Worm (Caenorhabditis elegans): ENCODE measurements around the gene nol-6.

nol-6 gene

DNA sequence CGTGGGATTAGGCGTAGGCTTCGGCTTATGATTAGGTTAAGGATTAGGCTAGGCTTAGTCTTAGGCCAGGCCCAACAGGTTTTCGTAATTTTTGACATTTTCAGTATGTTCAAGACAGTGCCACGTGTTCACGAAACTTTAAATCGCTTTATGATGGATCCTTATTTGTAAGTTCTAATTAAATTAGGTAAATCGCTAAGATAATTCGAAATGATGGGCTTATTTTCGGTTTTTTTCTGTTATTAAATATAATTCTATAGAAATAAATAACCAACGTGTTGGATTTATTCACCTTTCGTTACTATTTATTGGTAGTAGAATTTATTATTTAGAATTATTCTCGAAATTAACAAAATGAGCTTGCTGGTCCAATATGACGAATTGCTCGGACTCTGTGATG, 35.8 kb downstream of the nol-6 start, which contains the start of gene Y51H7C.8:
Gene Y51H7C.8 (plus strand): TSS at position 301 of the 400 bp plus-strand sequence.
- no peak for TF ChIP-seq zag-1 (tag; optimal IDR thresholded peaks at IDR 0.05)
- TF ChIP-seq lsy-2 (tag; optimal IDR thresholded peaks at IDR 0.05): no peak
- TF ChIP-seq crh-2 (tag; optimal IDR thresholded peaks at IDR 0.05): no peak
- no peak for TF ChIP-seq unc-62 (GFP tag; optimal IDR thresholded peaks at IDR 0.05)
- TF ChIP-seq nhr-6 (tag; optimal IDR thresholded peaks at IDR 0.05): no peak
- TF ChIP-seq ceh-82 (tag; optimal IDR thresholded peaks at IDR 0.05): no peak
- TF ChIP-seq ZK546.5 (tag; optimal IDR thresholded peaks at IDR 0.05): no peak
- TF ChIP-seq elt-1 (tag; optimal IDR thresholded peaks at IDR 0.05): no peak
- TF ChIP-seq lin-39 (tag; optimal IDR thresholded peaks at IDR 0.05): no peak
- TF ChIP-seq nhr-237 (tag; optimal IDR thresholded peaks at IDR 0.05): no peak
- no peak for TF ChIP-seq ztf-11 (tag; optimal IDR thresholded peaks at IDR 0.05)
- TF ChIP-seq egl-27 (tag; optimal IDR thresholded peaks at IDR 0.05): no peak

- TF ChIP-seq ZK546.5 (tag; optimal IDR thresholded peaks at IDR 0.05) (no peak), elt-3 (tag; optimal IDR thresholded peaks at IDR 0.05) (no peak), nhr-21 (tag; optimal IDR thresholded peaks at IDR 0.05) (no peak), lin-13 (GFP tag; optimal IDR thresholded peaks at IDR 0.05) (no peak), Y55F3AM.14 (GFP tag; optimal IDR thresholded peaks at IDR 0.05) (no peak), skn-1 (tag; optimal IDR thresholded peaks at IDR 0.05) (no peak), nhr-6 (tag; optimal IDR thresholded peaks at IDR 0.05) (no peak), nhr-77 (tag; optimal IDR thresholded peaks at IDR 0.05) (no peak), nhr-11 (tag; optimal IDR thresholded peaks at IDR 0.05) (no peak)
Measured at ce11 chrII:1400105-1400504, 37.2 kb downstream of the nol-6 start, which contains the start of gene F54D12.1. Gene F54D12.1, plus strand, starts transcription at chrII:1400405.

ce11 chrII:1398396-1398795, 38.9 kb downstream of the nol-6 start, which contains the start of gene F54D12.2:
Gene F54D12.2, plus strand, starts transcription at chrII:1398696.
- TF ChIP-seq blmp-1 (tag; optimal IDR thresholded peaks at IDR 0.05; ENCODE audit: insufficient read depth): no peak
- no peak for TF ChIP-seq unc-55 (GFP tag; optimal IDR thresholded peaks at IDR 0.05)
- TF ChIP-seq mbf-1 (tag; optimal IDR thresholded peaks at IDR 0.05): no peak
- TF ChIP-seq nhr-77 (tag; optimal IDR thresholded peaks at IDR 0.05): no peak
- TF ChIP-seq unc-62 (GFP tag; optimal IDR thresholded peaks at IDR 0.05): no peak
- TF ChIP-seq ztf-4 (tag; optimal IDR thresholded peaks at IDR 0.05): no peak
- TF ChIP-seq elt-3 (tag; optimal IDR thresholded peaks at IDR 0.05): no peak
- TF ChIP-seq snpc-4 (tag; optimal IDR thresholded peaks at IDR 0.05): no peak
- no peak for TF ChIP-seq ztf-11 (tag; optimal IDR thresholded peaks at IDR 0.05)
- TF ChIP-seq nhr-21 (tag; optimal IDR thresholded peaks at IDR 0.05): no peak
- no peak for TF ChIP-seq aly-2 (tag; optimal IDR thresholded peaks at IDR 0.05)
- no peak for TF ChIP-seq nhr-23 (tag; optimal IDR thresholded peaks at IDR 0.05)
- TF ChIP-seq mdl-1 (tag; optimal IDR thresholded peaks at IDR 0.05): no peak
- TF ChIP-seq R02D3.7 (tag; optimal IDR thresholded peaks at IDR 0.05): no peak
- TF ChIP-seq nhr-12 (tag; optimal IDR thresholded peaks at IDR 0.05): no peak
- no peak for TF ChIP-seq sma-9 (GFP tag; optimal IDR thresholded peaks at IDR 0.05)
- TF ChIP-seq sma-9 (tag; optimal IDR thresholded peaks at IDR 0.05): no peak
- no peak for TF ChIP-seq sem-4 (tag; optimal IDR thresholded peaks at IDR 0.05)

DNA sequence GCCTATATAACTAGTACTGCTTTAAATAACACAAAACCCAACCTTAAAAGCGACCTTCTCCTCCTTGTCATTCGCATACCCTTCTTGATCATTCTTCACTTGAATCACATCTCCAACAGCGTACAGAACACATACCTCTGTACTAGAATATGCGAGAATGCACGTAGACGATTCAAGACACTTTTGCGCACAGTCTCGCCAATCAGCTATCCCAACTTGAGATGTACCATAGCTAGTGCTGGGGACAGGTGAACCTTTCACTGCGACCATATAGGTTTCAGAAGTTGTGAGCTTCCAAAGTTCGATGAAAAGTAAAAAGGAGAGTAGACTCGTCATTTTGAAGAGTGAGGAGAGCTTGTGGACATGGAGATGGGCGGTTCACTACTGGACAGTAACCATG, 39.6 kb downstream of the nol-6 start, which contains the start of gene F54D12.8:
Gene F54D12.8 (minus strand): TSS at position 336 of the 400 bp plus-strand sequence.
- no peak for TF ChIP-seq fos-1 (tag; optimal IDR thresholded peaks at IDR 0.05)
- no peak for TF ChIP-seq lsy-2 (tag; optimal IDR thresholded peaks at IDR 0.05)

DNA sequence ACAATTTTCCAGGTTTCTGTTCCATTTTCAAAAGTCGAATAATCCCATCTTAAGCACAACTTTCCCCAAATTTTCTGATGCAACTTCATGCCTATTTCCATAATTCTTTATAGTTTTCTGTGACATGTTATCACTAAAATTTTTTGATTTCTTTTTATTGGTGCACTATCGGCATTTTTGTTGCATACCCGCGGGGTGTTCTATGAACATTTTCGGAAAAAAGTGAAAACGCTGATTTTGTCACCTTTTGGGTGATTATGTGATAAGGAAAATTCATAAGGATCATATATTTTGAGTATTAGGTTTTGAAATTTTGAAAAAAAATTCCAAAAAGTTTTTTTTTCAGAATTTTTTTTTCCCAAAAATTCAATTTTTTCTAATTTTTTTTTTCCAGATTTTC, 50.8 kb downstream of the nol-6 start, which contains the start of gene aat-7:
Gene aat-7 (plus strand): TSS at position 393 of the 400 bp plus-strand sequence.
- no peak for TF ChIP-seq peb-1 (tag; optimal IDR thresholded peaks at IDR 0.05)
- no peak for TF ChIP-seq nhr-21 (tag; optimal IDR thresholded peaks at IDR 0.05)
- TF ChIP-seq lsy-2 (tag; optimal IDR thresholded peaks at IDR 0.05): no peak
- peak; percentile 85 for TF ChIP-seq fos-1 (tag; optimal IDR thresholded peaks at IDR 0.05)
- no peak for TF ChIP-seq egl-27 (tag; optimal IDR thresholded peaks at IDR 0.05)
- TF ChIP-seq elt-3 (tag; optimal IDR thresholded peaks at IDR 0.05): no peak
- TF ChIP-seq blmp-1 (tag; optimal IDR thresholded peaks at IDR 0.05; ENCODE audit: insufficient read depth): peak; percentile 29

Measured in whole organism, L2 larva.